Worm (Caenorhabditis elegans) whole organism, L4 larva: ENCODE results near the gene K08B12.1.

Experiments
- F37D6.2 ChIP-seq: sonication (generic microtip); optimal IDR thresholded peaks from 2 replicates; lab custom pipeline; 2016; ENCODE audit warnings: mild to moderate bottlenecking, missing genetic modification characterization, missing compliant biosample characterization
- T20F7.1 ChIP-seq: fragments of 200-800 bp; sonication (Bioruptor generic); optimal IDR thresholded peaks from 2 replicates; lab custom pipeline; 2018; ENCODE audit warnings: mild to moderate bottlenecking, missing genetic modification characterization, missing compliant biosample characterization
- Y105C5A.15 ChIP-seq: fragments of 200-800 bp; sonication (Bioruptor generic); IDR thresholded peaks from 2 replicates; pipeline ENCODE4 v1.3.6; 2022; ENCODE audit warnings: missing genetic modification characterization, missing compliant biosample characterization
- Y75B8A.6 ChIP-seq: fragments of 200-800 bp; sonication (Bioruptor generic); IDR thresholded peaks from 2 replicates; pipeline ENCODE4 v1.3.6; 2022; ENCODE audit warnings: missing genetic modification reagents, missing genetic modification characterization, missing compliant biosample characterization
- ZK337.2 ChIP-seq: fragments of 200-800 bp; sonication (Bioruptor generic); IDR thresholded peaks from 2 replicates; pipeline ENCODE4 v1.3.6; 2022; ENCODE audit warnings: missing genetic modification reagents, missing genetic modification characterization, missing compliant biosample characterization
- aly-2 ChIP-seq: sonication (generic microtip); optimal IDR thresholded peaks from 2 replicates; lab custom pipeline; 2018; ENCODE audit warnings: missing biosample characterization, missing genetic modification characterization
- attf-4 ChIP-seq: sonication (generic microtip); optimal IDR thresholded peaks from 3 replicates; lab custom pipeline; 2017; ENCODE audit warnings: missing biosample characterization, missing genetic modification characterization
- ceh-62 ChIP-seq: sonication (generic microtip); optimal IDR thresholded peaks from 2 replicates; lab custom pipeline; 2017; ENCODE audit warnings: missing biosample characterization, missing genetic modification characterization
- ces-1 ChIP-seq: fragments of 150-350 bp; sonication (generic microtip); optimal IDR thresholded peaks from 4 replicates; lab custom pipeline; 2014; ENCODE audit warnings: missing biosample characterization, missing genetic modification reagents, missing genetic modification characterization
- cey-2 ChIP-seq: sonication (generic microtip); optimal IDR thresholded peaks from 3 replicates; lab custom pipeline; 2017; ENCODE audit warnings: missing genetic modification characterization, mild to moderate bottlenecking, missing compliant biosample characterization, antibody characterized with exemption, borderline replicate concordance; ENCODE audit not compliant: insufficient read depth
- dmd-6 ChIP-seq: fragments of 200-800 bp; sonication (Bioruptor generic); IDR thresholded peaks from 2 replicates; pipeline ENCODE4 v1.3.6; 2022; ENCODE audit warnings: missing genetic modification reagents, missing genetic modification characterization, missing compliant biosample characterization
- duxl-1 ChIP-seq: sonication (generic microtip); optimal IDR thresholded peaks from 2 replicates; lab custom pipeline; 2016; ENCODE audit warnings: mild to moderate bottlenecking, missing genetic modification characterization, moderate library complexity, missing compliant biosample characterization; ENCODE audit not compliant: poor library complexity
- dve-1 ChIP-seq: sonication (generic microtip); optimal IDR thresholded peaks from 2 replicates; lab custom pipeline; 2017; ENCODE audit warnings: antibody characterized with exemption, mild to moderate bottlenecking, missing genetic modification characterization, missing compliant biosample characterization; ENCODE audit not compliant: insufficient read depth
- egl-43 ChIP-seq: fragments of 200-800 bp; sonication (Bioruptor generic); IDR thresholded peaks from 2 replicates; pipeline ENCODE4 v1.3.6; 2022; ENCODE audit warnings: missing genetic modification reagents, missing genetic modification characterization, missing compliant biosample characterization
- fos-1 ChIP-seq: fragments of 150-350 bp; optimal IDR thresholded peaks from 2 replicates; lab custom pipeline; 2014; ENCODE audit warnings: missing biosample characterization, missing genetic modification characterization
- hif-1 ChIP-seq, 2 experiments: sonication (generic microtip); optimal IDR thresholded peaks; 2 replicates each; lab custom pipeline; 2016 to 2017; ENCODE audit warnings: missing compliant biosample characterization in 2 of 2, missing genetic modification characterization in 2 of 2, missing genetic modification reagents in 2 of 2, missing genotype in 2 of 2, mild to moderate bottlenecking in 1 of 2
- hlh-30 ChIP-seq: sonication (generic microtip); optimal IDR thresholded peaks from 2 replicates; lab custom pipeline; 2017; ENCODE audit warnings: antibody characterized with exemption, mild to moderate bottlenecking, missing genetic modification characterization, missing compliant biosample characterization; ENCODE audit not compliant: insufficient read depth
- jun-1 ChIP-seq: fragments of 150-350 bp; optimal IDR thresholded peaks from 2 replicates; lab custom pipeline; 2014; ENCODE audit warnings: missing biosample characterization, missing genetic modification reagents, missing genetic modification characterization
- lim-7 ChIP-seq: fragments of 200-800 bp; sonication (Bioruptor generic); IDR thresholded peaks from 2 replicates; pipeline ENCODE4 v1.3.6; 2022; ENCODE audit warnings: missing genetic modification characterization, missing compliant biosample characterization
- lin-1 ChIP-seq: fragments of 200-800 bp; sonication (Bioruptor generic); IDR thresholded peaks from 2 replicates; pipeline ENCODE4 v1.3.6; 2022; ENCODE audit warnings: missing genetic modification reagents, missing genetic modification characterization, missing compliant biosample characterization
- lin-13 ChIP-seq: fragments of 150-350 bp; optimal IDR thresholded peaks from 2 replicates; lab custom pipeline; 2014; ENCODE audit warnings: missing biosample characterization, missing genetic modification reagents, missing genetic modification characterization
- lin-15B ChIP-seq: fragments of 150-350 bp; sonication (generic microtip); optimal IDR thresholded peaks from 3 replicates; lab custom pipeline; 2014; ENCODE audit warnings: missing biosample characterization, missing genetic modification characterization
- lin-29 ChIP-seq: fragments of 200-800 bp; sonication (Bioruptor generic); IDR thresholded peaks from 2 replicates; pipeline ENCODE4 v1.3.6; 2022; ENCODE audit warnings: missing genetic modification reagents, missing genetic modification characterization, missing compliant biosample characterization
- lin-38 ChIP-seq: fragments of 200-800 bp; sonication (Bioruptor generic); IDR thresholded peaks from 2 replicates; pipeline ENCODE4 v1.3.6; 2022; ENCODE audit warnings: missing genetic modification reagents, missing genetic modification characterization, missing compliant biosample characterization
- lir-3 ChIP-seq: sonication (generic microtip); optimal IDR thresholded peaks from 2 replicates; lab custom pipeline; 2016; ENCODE audit warnings: mild to moderate bottlenecking, missing genetic modification characterization, missing compliant biosample characterization
- lsy-2 ChIP-seq, 2 experiments: fragments of 150-350 bp in 1 of 2; sonication (generic microtip) in 1 of 2; optimal IDR thresholded peaks; 2 replicates each; lab custom pipeline; 2014 to 2017; ENCODE audit warnings: missing biosample characterization in 2 of 2, missing genetic modification characterization in 2 of 2
- mdl-1 ChIP-seq, 2 experiments: fragments of 150-350 bp in 1 of 2; sonication (generic microtip) in 1 of 2; optimal IDR thresholded peaks; 2 replicates each; lab custom pipeline; 2014 to 2017; ENCODE audit warnings: missing biosample characterization in 2 of 2, missing genetic modification characterization in 2 of 2
- mdt-29 ChIP-seq: fragments of 200-800 bp; sonication (Bioruptor generic); IDR thresholded peaks from 2 replicates; pipeline ENCODE4 v1.3.6; 2022; ENCODE audit warnings: missing genetic modification reagents, missing genetic modification characterization, missing compliant biosample characterization
- mes-2 ChIP-seq: sonication (generic microtip); optimal IDR thresholded peaks from 2 replicates; lab custom pipeline; 2016; ENCODE audit warnings: missing genotype, mild to moderate bottlenecking, missing genetic modification characterization, missing compliant biosample characterization; ENCODE audit not compliant: poor library complexity, severe bottlenecking
- mxl-3 ChIP-seq: fragments of 200-800 bp; sonication (Bioruptor generic); optimal IDR thresholded peaks from 2 replicates; lab custom pipeline; 2018; ENCODE audit warnings: mild to moderate bottlenecking, missing genetic modification characterization, missing compliant biosample characterization
- nhr-10 ChIP-seq: fragments of 150-350 bp; optimal IDR thresholded peaks from 2 replicates; lab custom pipeline; 2014; ENCODE audit warnings: missing biosample characterization, missing genetic modification characterization
- nhr-11 ChIP-seq: fragments of 150-350 bp; optimal IDR thresholded peaks from 2 replicates; lab custom pipeline; 2014; ENCODE audit warnings: missing biosample characterization, missing genetic modification characterization
- nhr-25 ChIP-seq: sonication (generic microtip); optimal IDR thresholded peaks from 2 replicates; lab custom pipeline; 2017; ENCODE audit warnings: missing genetic modification characterization, mild to moderate bottlenecking, missing compliant biosample characterization, antibody characterized with exemption, moderate library complexity, borderline replicate concordance; ENCODE audit not compliant: insufficient read depth
- nhr-28 ChIP-seq: fragments of 150-350 bp; optimal IDR thresholded peaks from 2 replicates; lab custom pipeline; 2014; ENCODE audit warnings: missing biosample characterization, missing genetic modification characterization
- nhr-41 ChIP-seq: fragments of 200-800 bp; sonication (Bioruptor generic); IDR thresholded peaks from 2 replicates; pipeline ENCODE4 v1.3.6; 2022; ENCODE audit warnings: missing genetic modification reagents, missing genetic modification characterization, missing compliant biosample characterization
- nhr-48 ChIP-seq: sonication (generic microtip); optimal IDR thresholded peaks from 2 replicates; lab custom pipeline; 2016; ENCODE audit warnings: mild to moderate bottlenecking, missing genetic modification characterization, missing compliant biosample characterization
- nhr-77 ChIP-seq: fragments of 150-350 bp; optimal IDR thresholded peaks from 2 replicates; lab custom pipeline; 2014; ENCODE audit warnings: missing biosample characterization, missing genetic modification characterization
- pha-4 ChIP-seq, 2 experiments: fragments of 150-350 bp in 1 of 2; fragments of 200-800 bp in 1 of 2; sonication (Bioruptor generic) in 1 of 2; IDR thresholded peaks in 1 of 2; optimal IDR thresholded peaks in 1 of 2; 2 replicates each; pipeline versions ENCODE4 v1.3.6 to Lab custom; 2014 to 2022; ENCODE audit warnings: missing genetic modification characterization in 2 of 2, missing genetic modification reagents in 2 of 2, missing biosample characterization in 1 of 2, missing compliant biosample characterization in 1 of 2
- saeg-2 ChIP-seq: fragments of 200-800 bp; sonication (Bioruptor generic); IDR thresholded peaks from 2 replicates; pipeline ENCODE4 v1.3.6; 2022; ENCODE audit warnings: missing genetic modification reagents, missing genetic modification characterization, missing compliant biosample characterization
- snpc-1.2 ChIP-seq: fragments of 200-800 bp; sonication (Bioruptor generic); IDR thresholded peaks from 2 replicates; pipeline ENCODE4 v1.3.6; 2022; ENCODE audit warnings: missing genetic modification reagents, missing genetic modification characterization, missing compliant biosample characterization
- snpc-4 ChIP-seq: fragments of 150-350 bp; optimal IDR thresholded peaks from 2 replicates; lab custom pipeline; 2014; ENCODE audit warnings: missing biosample characterization, missing genetic modification characterization
- unc-130 ChIP-seq: sonication (generic microtip); optimal IDR thresholded peaks from 2 replicates; lab custom pipeline; 2016; ENCODE audit warnings: missing genetic modification reagents, missing genetic modification characterization, missing compliant biosample characterization
- unc-62 ChIP-seq, 3 experiments: fragments of 150-350 bp in 1 of 3; sonication (generic microtip); optimal IDR thresholded peaks in 2 of 3; peaks in 1 of 3; 1 replicate in 1 of 3; 2 replicates in 2 of 3; lab custom pipeline; 2014 to 2017; ENCODE audit warnings: missing biosample characterization in 3 of 3, missing genetic modification characterization in 3 of 3, missing genetic modification reagents in 3 of 3, missing genotype in 1 of 3
- zfp-2 ChIP-seq: sonication (generic microtip); optimal IDR thresholded peaks from 2 replicates; lab custom pipeline; 2016; ENCODE audit warnings: mild to moderate bottlenecking, missing genetic modification characterization, missing compliant biosample characterization

K08B12.1 gene

ce11 chrV:6227326-6228246 is 31.6 kb upstream of the K08B12.1 start (continued):
- TF ChIP-seq mdt-29 (GFP tag; lab: Robert Waterston, UW) (peak; percentile 48; the same call in 1 of the 2 replicates), lin-29 (GFP tag; lab: Robert Waterston, UW) (no peak; the same call in 1 of the 2 replicates), saeg-2 (peak; percentile 87), cey-2 (peak; percentile 1), F37D6.2 (peak; percentile 86), nhr-48 (tag; lab: Kevin White, UChicago) (peak; percentile 96), nhr-25 (tag; lab: Kevin White, UChicago) (peak; percentile 95), nhr-77 (tag; lab: Kevin White, UChicago) (peak; percentile 13)

ce11 chrV:6228400-6228895 is 30.7 kb upstream of the K08B12.1 start:
- TF ChIP-seq duxl-1 (tag; lab: Kevin White, UChicago), result peak; percentile 18
- TF ChIP-seq Y105C5A.15 (GFP tag; lab: Robert Waterston, UW), result 0 out of 2 replicates have a peak, but pooled peaks have one; percentile 4
- TF ChIP-seq lir-3 (tag; lab: Kevin White, UChicago), result no peak
- 0 out of 2 replicates have a peak, but pooled peaks have one; percentile 3 for TF ChIP-seq lim-7
- TF ChIP-seq F37D6.2, result no peak
- peak; percentile 51; the same call in 1 of the 2 replicates for TF ChIP-seq pha-4 (GFP tag; IDR thresholded peaks at IDR 0.05; lab: Robert Waterston, UW)
- peak; percentile 50 for TF ChIP-seq pha-4 (tag; optimal IDR thresholded peaks at IDR 0.05; lab: Kevin White, UChicago)
- TF ChIP-seq lin-13 (GFP tag; lab: Kevin White, UChicago), result peak; percentile 63
- TF ChIP-seq dve-1 (tag; lab: Kevin White, UChicago), result peak; percentile 48
- TF ChIP-seq dmd-6 (GFP tag; lab: Robert Waterston, UW), result peak; percentile 35; the same call in 1 of the 2 replicates
- TF ChIP-seq lin-15B (tag; lab: Kevin White, UChicago), result no peak
- peak; percentile 28 for TF ChIP-seq nhr-28 (tag; lab: Kevin White, UChicago)
- peak in 1 of 2 experiments; percentile 69 for TF ChIP-seq lsy-2 (tag; optimal IDR thresholded peaks at IDR 0.05; lab: Kevin White, UChicago)
- no peak for TF ChIP-seq snpc-4 (tag; lab: Kevin White, UChicago)
- TF ChIP-seq Y75B8A.6 (GFP tag; lab: Robert Waterston, UW), result peak; percentile 51; the same call in 1 of the 2 replicates
- TF ChIP-seq hlh-30 (tag; lab: Kevin White, UChicago), result peak; percentile 65
- no peak for TF ChIP-seq ZK337.2 (GFP tag; lab: Robert Waterston, UW)
- 0 out of 2 replicates have a peak, but pooled peaks have one; percentile 13 for TF ChIP-seq egl-43 (GFP tag; lab: Robert Waterston, UW)
- TF ChIP-seq mxl-3 (GFP tag; lab: Kevin White, UChicago), result no peak
- peak; percentile 29 for TF ChIP-seq nhr-11 (tag; lab: Kevin White, UChicago)
- TF ChIP-seq mes-2 (tag; lab: Kevin White, UChicago), result peak; percentile 42
- no peak for TF ChIP-seq aly-2 (tag; lab: Kevin White, UChicago)
- TF ChIP-seq snpc-1.2 (GFP tag; lab: Robert Waterston, UW), result peak; percentile 54
- TF ChIP-seq ceh-62 (tag; lab: Kevin White, UChicago), result no peak
- TF ChIP-seq unc-130 (GFP tag; lab: Kevin White, UChicago), result no peak
- no peak for TF ChIP-seq attf-4
- TF ChIP-seq nhr-41 (GFP tag; lab: Robert Waterston, UW), result no peak
- TF ChIP-seq mdl-1 (tag; optimal IDR thresholded peaks at IDR 0.05; lab: Kevin White, UChicago), result peak in 1 of 2 experiments; percentile 51
- TF ChIP-seq T20F7.1 (GFP tag; lab: Kevin White, UChicago), result no peak
- peak; percentile 79 for TF ChIP-seq nhr-10 (tag; lab: Kevin White, UChicago)
- TF ChIP-seq unc-62 (GFP tag; optimal IDR thresholded peaks at IDR 0.05 in 1 of 2; lab: Kevin White, UChicago), result peak in 1 of 2 experiments; percentile 90
- TF ChIP-seq unc-62 (tag; optimal IDR thresholded peaks at IDR 0.05; lab: Kevin White, UChicago), result no peak
- no peak for TF ChIP-seq hif-1 (tag; optimal IDR thresholded peaks at IDR 0.05; lab: Kevin White, UChicago)
- no peak for TF ChIP-seq lin-38 (GFP tag; lab: Robert Waterston, UW)
- no peak for TF ChIP-seq jun-1 (tag; lab: Kevin White, UChicago)
- no peak for TF ChIP-seq zfp-2
- TF ChIP-seq fos-1, result peak; percentile 12
- TF ChIP-seq ces-1 (GFP tag; lab: Kevin White, UChicago), result no peak
- TF ChIP-seq lin-1, result 0 out of 2 replicates have a peak, but pooled peaks have one; percentile 7
